Worm (Caenorhabditis elegans): ENCODE results near the gene C11G6.2.
A peak's percentile ranks its signal among the peaks of the same experiment; 100 is the strongest.

C11G6.2 gene

ce11 chrX:16336940-16337339 lies 8.5 kb downstream of the C11G6.2 start:
- TF ChIP-seq med-1 (GFP tag; optimal IDR thresholded peaks at IDR 0.05; ENCODE audit: insufficient read depth) (no peak), flt-1 (GFP tag; IDR thresholded peaks at IDR 0.05) (0 out of 2 replicates have a peak, but pooled peaks have one; percentile 20)

- no peak for TF ChIP-seq T22C8.4 (GFP tag; IDR thresholded peaks at IDR 0.05)
- no peak for TF ChIP-seq ztf-29 (GFP tag; IDR thresholded peaks at IDR 0.05)
- no peak for TF ChIP-seq cog-1 (tag; optimal IDR thresholded peaks at IDR 0.05)
- TF ChIP-seq flt-1 (GFP tag; IDR thresholded peaks at IDR 0.05) = no peak
- TF ChIP-seq med-1 (GFP tag; optimal IDR thresholded peaks at IDR 0.05; ENCODE audit: insufficient read depth) = no peak
- no peak for TF ChIP-seq klf-2 (GFP tag; conservative IDR thresholded peaks at IDR 0.05)
Observed at ce11 chrX:16337399-16337798, 9.0 kb downstream of the C11G6.2 start.

ce11 chrX:16339207-16339606 lies 10.8 kb downstream of the C11G6.2 start:
- no peak for TF ChIP-seq klf-2 (GFP tag; conservative IDR thresholded peaks at IDR 0.05)
- no peak for TF ChIP-seq ztf-23 (GFP tag; IDR thresholded peaks at IDR 0.05)
- TF ChIP-seq T22C8.4 (GFP tag; IDR thresholded peaks at IDR 0.05) = no peak
- TF ChIP-seq ref-1 (GFP tag; conservative IDR thresholded peaks at IDR 0.05) = no peak
- no peak for TF ChIP-seq ztf-29 (GFP tag; IDR thresholded peaks at IDR 0.05)
- no peak for TF ChIP-seq tab-1 (GFP tag; IDR thresholded peaks at IDR 0.05)
- no peak for TF ChIP-seq cog-1 (tag; optimal IDR thresholded peaks at IDR 0.05)
- no peak for TF ChIP-seq med-1 (GFP tag; optimal IDR thresholded peaks at IDR 0.05; ENCODE audit: insufficient read depth)
- TF ChIP-seq flt-1 (GFP tag; IDR thresholded peaks at IDR 0.05) = no peak

- TF ChIP-seq ref-1 (GFP tag; conservative IDR thresholded peaks at IDR 0.05) (no peak), klf-2 (GFP tag; conservative IDR thresholded peaks at IDR 0.05) (no peak), ztf-29 (GFP tag; IDR thresholded peaks at IDR 0.05) (no peak), T22C8.4 (GFP tag; IDR thresholded peaks at IDR 0.05) (no peak), tab-1 (GFP tag; IDR thresholded peaks at IDR 0.05) (no peak), cog-1 (tag; optimal IDR thresholded peaks at IDR 0.05) (no peak), med-1 (GFP tag; optimal IDR thresholded peaks at IDR 0.05; ENCODE audit: insufficient read depth) (no peak), ztf-23 (GFP tag; IDR thresholded peaks at IDR 0.05) (no peak), flt-1 (GFP tag; IDR thresholded peaks at IDR 0.05) (no peak)
Observed at ce11 chrX:16341838-16342237, 13.4 kb downstream of the C11G6.2 start.

- no peak for TF ChIP-seq ref-1 (GFP tag; conservative IDR thresholded peaks at IDR 0.05)
- no peak for TF ChIP-seq flt-1 (GFP tag; IDR thresholded peaks at IDR 0.05)
- TF ChIP-seq ztf-23 (GFP tag; IDR thresholded peaks at IDR 0.05) = no peak
- no peak for TF ChIP-seq cog-1 (tag; optimal IDR thresholded peaks at IDR 0.05)
- no peak for TF ChIP-seq ztf-29 (GFP tag; IDR thresholded peaks at IDR 0.05)
- TF ChIP-seq med-1 (GFP tag; optimal IDR thresholded peaks at IDR 0.05; ENCODE audit: insufficient read depth) = no peak
- no peak for TF ChIP-seq tab-1 (GFP tag; IDR thresholded peaks at IDR 0.05)
- TF ChIP-seq T22C8.4 (GFP tag; IDR thresholded peaks at IDR 0.05) = no peak
- TF ChIP-seq klf-2 (GFP tag; conservative IDR thresholded peaks at IDR 0.05) = no peak
Observed at ce11 chrX:16342256-16342655, 13.8 kb downstream of the C11G6.2 start.

ce11 chrX:16343885-16344640 lies 15.6 kb downstream of the C11G6.2 start:
- no peak for TF ChIP-seq T22C8.4 (GFP tag; IDR thresholded peaks at IDR 0.05)
- no peak for TF ChIP-seq klf-2 (GFP tag; conservative IDR thresholded peaks at IDR 0.05)
- no peak for TF ChIP-seq ztf-29 (GFP tag; IDR thresholded peaks at IDR 0.05)
- TF ChIP-seq ref-1 (GFP tag; conservative IDR thresholded peaks at IDR 0.05) = no peak
- no peak for TF ChIP-seq ztf-23 (GFP tag; IDR thresholded peaks at IDR 0.05)
- TF ChIP-seq tab-1 (GFP tag; IDR thresholded peaks at IDR 0.05) = no peak
- no peak for TF ChIP-seq cog-1 (tag; optimal IDR thresholded peaks at IDR 0.05)

- TF ChIP-seq T22C8.4 (GFP tag; IDR thresholded peaks at IDR 0.05) (no peak), tab-1 (GFP tag; IDR thresholded peaks at IDR 0.05) (no peak), klf-2 (GFP tag; conservative IDR thresholded peaks at IDR 0.05) (no peak), flt-1 (GFP tag; IDR thresholded peaks at IDR 0.05) (no peak), ref-1 (GFP tag; conservative IDR thresholded peaks at IDR 0.05) (no peak), med-1 (GFP tag; optimal IDR thresholded peaks at IDR 0.05; ENCODE audit: insufficient read depth) (no peak), cog-1 (tag; optimal IDR thresholded peaks at IDR 0.05) (no peak), ztf-23 (GFP tag; IDR thresholded peaks at IDR 0.05) (no peak), ztf-29 (GFP tag; IDR thresholded peaks at IDR 0.05) (no peak)
Observed at ce11 chrX:16345296-16345695, 16.9 kb downstream of the C11G6.2 start.

- TF ChIP-seq klf-2 (GFP tag; conservative IDR thresholded peaks at IDR 0.05) (no peak), ztf-29 (GFP tag; IDR thresholded peaks at IDR 0.05) (no peak), flt-1 (GFP tag; IDR thresholded peaks at IDR 0.05) (no peak), ref-1 (GFP tag; conservative IDR thresholded peaks at IDR 0.05) (no peak), cog-1 (tag; optimal IDR thresholded peaks at IDR 0.05) (no peak), tab-1 (GFP tag; IDR thresholded peaks at IDR 0.05) (no peak), T22C8.4 (GFP tag; IDR thresholded peaks at IDR 0.05) (no peak), ztf-23 (GFP tag; IDR thresholded peaks at IDR 0.05) (no peak), med-1 (GFP tag; optimal IDR thresholded peaks at IDR 0.05; ENCODE audit: insufficient read depth) (no peak)
Observed at ce11 chrX:16346212-16346883, 17.9 kb downstream of the C11G6.2 start.

ce11 chrX:16349019-16349418 lies 20.6 kb downstream of the C11G6.2 start:
- TF ChIP-seq flt-1 (GFP tag; IDR thresholded peaks at IDR 0.05) = no peak
- TF ChIP-seq klf-2 (GFP tag; conservative IDR thresholded peaks at IDR 0.05) = no peak
- no peak for TF ChIP-seq ref-1 (GFP tag; conservative IDR thresholded peaks at IDR 0.05)
- no peak for TF ChIP-seq T22C8.4 (GFP tag; IDR thresholded peaks at IDR 0.05)
- no peak for TF ChIP-seq tab-1 (GFP tag; IDR thresholded peaks at IDR 0.05)
- TF ChIP-seq med-1 (GFP tag; optimal IDR thresholded peaks at IDR 0.05; ENCODE audit: insufficient read depth) = no peak
- no peak for TF ChIP-seq ztf-23 (GFP tag; IDR thresholded peaks at IDR 0.05)
- no peak for TF ChIP-seq ztf-29 (GFP tag; IDR thresholded peaks at IDR 0.05)
- TF ChIP-seq cog-1 (tag; optimal IDR thresholded peaks at IDR 0.05) = no peak
